Worm (Caenorhabditis elegans) whole organism, young adult: ENCODE data around the gene ect-2.

Experiments used
- F23B12.7 ChIP-seq: sonication (generic microtip); optimal IDR thresholded peaks from 2 replicates; lab custom pipeline; 2017; ENCODE audit warnings: missing genetic modification characterization, mild to moderate bottlenecking, missing compliant biosample characterization, antibody characterized with exemption, moderate library complexity; ENCODE audit not compliant: insufficient read depth
- F33H1.4 ChIP-seq: fragments of 200-800 bp; sonication (Bioruptor generic); IDR thresholded peaks from 2 replicates; pipeline ENCODE4 v1.3.6; 2022; ENCODE audit warnings: missing genetic modification reagents, missing genetic modification characterization, missing compliant biosample characterization
- F37B4.10 ChIP-seq: fragments of 200-800 bp; sonication (Bioruptor generic); IDR thresholded peaks from 2 replicates; pipeline ENCODE4 v1.3.6; 2022; ENCODE audit warnings: missing genetic modification characterization, missing compliant biosample characterization
- F49E8.2 ChIP-seq: sonication (generic microtip); optimal IDR thresholded peaks from 3 replicates; lab custom pipeline; 2017; ENCODE audit warnings: missing genetic modification characterization, mild to moderate bottlenecking, missing compliant biosample characterization, antibody characterized with exemption, moderate library complexity; ENCODE audit not compliant: insufficient read depth
- F57C9.4 ChIP-seq: sonication (generic microtip); optimal IDR thresholded peaks from 2 replicates; lab custom pipeline; 2017; ENCODE audit warnings: mild to moderate bottlenecking, missing genetic modification characterization, missing compliant biosample characterization
- K11D2.4 ChIP-seq: fragments of 200-800 bp; sonication (Bioruptor generic); IDR thresholded peaks from 2 replicates; pipeline ENCODE4 v1.3.6; 2022; ENCODE audit warnings: missing genetic modification reagents, missing genetic modification characterization, missing compliant biosample characterization
- Y53G8AR.9 ChIP-seq: fragments of 200-800 bp; sonication (Bioruptor generic); conservative IDR thresholded peaks from 2 replicates; pipeline ENCODE4 v1.3.6; 2022; ENCODE audit warnings: missing genetic modification reagents, missing genetic modification characterization, missing compliant biosample characterization
- ZK185.1 ChIP-seq: sonication (generic microtip); optimal IDR thresholded peaks from 2 replicates; lab custom pipeline; 2016; ENCODE audit warnings: mild to moderate bottlenecking, missing genetic modification characterization, missing compliant biosample characterization; ENCODE audit not compliant: poor library complexity, severe bottlenecking
- aptf-2 ChIP-seq: fragments of 200-800 bp; sonication (Bioruptor generic); conservative IDR thresholded peaks from 2 replicates; pipeline ENCODE4 v1.3.6; 2022; ENCODE audit warnings: missing genetic modification reagents, missing genetic modification characterization, missing compliant biosample characterization
- aptf-3 ChIP-seq: fragments of 200-800 bp; sonication (Bioruptor generic); IDR thresholded peaks from 2 replicates; pipeline ENCODE4 v1.3.6; 2022; ENCODE audit warnings: missing genetic modification characterization, missing compliant biosample characterization
- attf-3 ChIP-seq: fragments of 200-800 bp; sonication (Bioruptor generic); conservative IDR thresholded peaks from 2 replicates; pipeline ENCODE4 v1.3.6; 2022; ENCODE audit warnings: missing genetic modification reagents, missing genetic modification characterization, missing compliant biosample characterization
- attf-5 ChIP-seq: fragments of 200-800 bp; sonication (Bioruptor generic); optimal IDR thresholded peaks from 2 replicates; lab custom pipeline; 2018; ENCODE audit warnings: mild to moderate bottlenecking, missing genetic modification characterization, missing compliant biosample characterization
- cebp-1 ChIP-seq, 2 experiments: fragments of 200-800 bp in 1 of 2; sonication (Bioruptor generic) in 1 of 2; sonication (generic microtip) in 1 of 2; IDR thresholded peaks in 1 of 2; optimal IDR thresholded peaks in 1 of 2; 2 replicates each; pipeline versions ENCODE4 v1.3.6 to Lab custom; 2017 to 2022; ENCODE audit warnings: missing compliant biosample characterization in 2 of 2, missing genetic modification characterization in 2 of 2, mild to moderate bottlenecking in 1 of 2, missing genetic modification reagents in 1 of 2, moderate library complexity in 1 of 2
- ceh-27 ChIP-seq: fragments of 200-800 bp; sonication (Bioruptor generic); optimal IDR thresholded peaks from 2 replicates; lab custom pipeline; 2018; ENCODE audit warnings: mild to moderate bottlenecking, missing genetic modification characterization, moderate library complexity, missing compliant biosample characterization
- ceh-79 ChIP-seq: sonication (generic microtip); optimal IDR thresholded peaks from 2 replicates; lab custom pipeline; 2017; ENCODE audit warnings: mild to moderate bottlenecking, missing genetic modification characterization, missing compliant biosample characterization
- dox-1 ChIP-seq: fragments of 200-800 bp; sonication (Bioruptor generic); IDR thresholded peaks from 2 replicates; pipeline ENCODE4 v1.3.6; 2022; ENCODE audit warnings: missing genetic modification reagents, missing genetic modification characterization, missing compliant biosample characterization
- dpl-1 ChIP-seq: fragments of 150-350 bp; optimal IDR thresholded peaks from 2 replicates; lab custom pipeline; 2014; ENCODE audit warnings: missing biosample characterization, missing genetic modification reagents, missing genetic modification characterization
- efl-1 ChIP-seq: fragments of 150-350 bp; optimal IDR thresholded peaks from 2 replicates; lab custom pipeline; 2014; ENCODE audit warnings: missing biosample characterization, missing genetic modification reagents, missing genetic modification characterization
- egl-18 ChIP-seq: fragments of 200-800 bp; sonication (Bioruptor generic); IDR thresholded peaks from 2 replicates; pipeline ENCODE4 v1.3.6; 2022; ENCODE audit warnings: missing genetic modification reagents, missing genetic modification characterization, missing compliant biosample characterization
- ekl-4 ChIP-seq: fragments of 200-800 bp; sonication (Bioruptor generic); IDR thresholded peaks from 2 replicates; pipeline ENCODE4 v1.3.6; 2022; ENCODE audit warnings: missing genetic modification reagents, missing genetic modification characterization, missing compliant biosample characterization
- him-1 ChIP-seq: sonication (generic microtip); optimal IDR thresholded peaks from 2 replicates; lab custom pipeline; 2016; ENCODE audit warnings: missing genotype, missing genetic modification reagents, missing genetic modification characterization, missing compliant biosample characterization
- lin-26 ChIP-seq: fragments of 200-800 bp; sonication (Bioruptor generic); IDR thresholded peaks from 2 replicates; pipeline ENCODE4 v1.3.6; 2022; ENCODE audit warnings: missing genetic modification reagents, missing genetic modification characterization, missing compliant biosample characterization
- lin-35 ChIP-seq, 3 experiments: fragments of 150-350 bp in 2 of 3; sonication (generic microtip) in 1 of 3; optimal IDR thresholded peaks; 2 replicates each; lab custom pipeline; 2014 to 2018; ENCODE audit warnings: missing biosample characterization in 3 of 3, missing genetic modification characterization in 3 of 3, missing genetic modification reagents in 3 of 3
- lin-54 ChIP-seq: fragments of 200-800 bp; sonication (Bioruptor generic); optimal IDR thresholded peaks from 2 replicates; lab custom pipeline; 2018; ENCODE audit warnings: mild to moderate bottlenecking, missing genetic modification characterization, missing compliant biosample characterization
- lsy-27 ChIP-seq: sonication (generic microtip); optimal IDR thresholded peaks from 2 replicates; lab custom pipeline; 2017; ENCODE audit warnings: missing genetic modification characterization, mild to moderate bottlenecking, missing compliant biosample characterization, antibody characterized with exemption, missing genotype, borderline replicate concordance; ENCODE audit not compliant: insufficient read depth
- madf-10 ChIP-seq: sonication (generic microtip); optimal IDR thresholded peaks from 2 replicates; lab custom pipeline; 2016; ENCODE audit warnings: mild to moderate bottlenecking, missing genetic modification characterization, missing compliant biosample characterization
- madf-3 ChIP-seq: fragments of 200-800 bp; sonication (Bioruptor generic); IDR thresholded peaks from 2 replicates; pipeline ENCODE4 v1.3.6; 2022; ENCODE audit warnings: missing genetic modification reagents, missing genetic modification characterization, missing compliant biosample characterization
- madf-6 ChIP-seq: fragments of 200-800 bp; sonication (Bioruptor generic); IDR thresholded peaks from 2 replicates; pipeline ENCODE4 v1.3.6; 2022; ENCODE audit warnings: missing genetic modification reagents, missing genetic modification characterization, missing compliant biosample characterization
- mcd-1 ChIP-seq: fragments of 200-800 bp; sonication (Bioruptor generic); IDR thresholded peaks from 2 replicates; pipeline ENCODE4 v1.3.6; 2022; ENCODE audit warnings: missing genetic modification reagents, missing genetic modification characterization, missing compliant biosample characterization
- mes-4 ChIP-seq: sonication (generic microtip); optimal IDR thresholded peaks from 2 replicates; lab custom pipeline; 2016; ENCODE audit warnings: missing genotype, missing genetic modification characterization, missing compliant biosample characterization
- nhr-179 ChIP-seq: sonication (generic microtip); optimal IDR thresholded peaks from 2 replicates; lab custom pipeline; 2016; ENCODE audit warnings: mild to moderate bottlenecking, missing genetic modification characterization, missing compliant biosample characterization
- nhr-27 ChIP-seq: fragments of 200-800 bp; sonication (Bioruptor generic); optimal IDR thresholded peaks from 2 replicates; lab custom pipeline; 2018; ENCODE audit warnings: mild to moderate bottlenecking, missing genetic modification characterization, moderate library complexity, missing compliant biosample characterization
- nhr-90 ChIP-seq: sonication (generic microtip); optimal IDR thresholded peaks from 2 replicates; lab custom pipeline; 2016; ENCODE audit warnings: missing genotype, mild to moderate bottlenecking, missing genetic modification characterization, missing compliant biosample characterization
- pha-4 ChIP-seq: fragments of 150-350 bp; sonication (generic microtip); optimal IDR thresholded peaks from 2 replicates; lab custom pipeline; 2014; ENCODE audit warnings: missing biosample characterization, missing genetic modification reagents, missing genetic modification characterization
- repo-1 ChIP-seq: sonication (generic microtip); optimal IDR thresholded peaks from 2 replicates; lab custom pipeline; 2017; ENCODE audit warnings: mild to moderate bottlenecking, missing genetic modification characterization, missing compliant biosample characterization
- rpc-1 ChIP-seq, 2 experiments: fragments of 150-350 bp in 1 of 2; sonication (generic microtip) in 1 of 2; optimal IDR thresholded peaks; 2 replicates each; lab custom pipeline; 2014 to 2018; ENCODE audit warnings: missing biosample characterization in 1 of 2, missing genetic modification characterization in 1 of 2, missing genetic modification reagents in 1 of 2, missing genotype in 1 of 2
- sdz-38 ChIP-seq: sonication (generic microtip); optimal IDR thresholded peaks from 2 replicates; lab custom pipeline; 2016; ENCODE audit warnings: missing genotype, missing genetic modification characterization, missing compliant biosample characterization
- snpc-1.1 ChIP-seq: sonication (generic microtip); optimal IDR thresholded peaks from 2 replicates; lab custom pipeline; 2017; ENCODE audit warnings: missing genetic modification characterization, mild to moderate bottlenecking, missing compliant biosample characterization, antibody characterized with exemption, moderate library complexity, missing genotype, missing genetic modification reagents; ENCODE audit not compliant: insufficient read depth
- sptf-2 ChIP-seq: fragments of 200-800 bp; sonication (Bioruptor generic); optimal IDR thresholded peaks from 2 replicates; lab custom pipeline; 2018; ENCODE audit warnings: mild to moderate bottlenecking, missing genetic modification characterization, missing compliant biosample characterization
- tbp1 ChIP-seq: fragments of 200-800 bp; sonication (Bioruptor generic); optimal IDR thresholded peaks from 2 replicates; lab custom pipeline; 2018; ENCODE audit warnings: mild to moderate bottlenecking, missing genetic modification characterization, missing compliant biosample characterization
- ztf-22 ChIP-seq: fragments of 200-800 bp; sonication (Bioruptor generic); optimal IDR thresholded peaks from 2 replicates; lab custom pipeline; 2018; ENCODE audit warnings: mild to moderate bottlenecking, missing genetic modification characterization, moderate library complexity, missing compliant biosample characterization
- ztf-26 ChIP-seq: sonication (generic microtip); optimal IDR thresholded peaks from 2 replicates; lab custom pipeline; 2017; ENCODE audit warnings: missing genetic modification characterization, missing compliant biosample characterization
- ztf-3 ChIP-seq: fragments of 200-800 bp; sonication (Bioruptor generic); optimal IDR thresholded peaks from 2 replicates; lab custom pipeline; 2018; ENCODE audit warnings: mild to moderate bottlenecking, missing genetic modification characterization, missing compliant biosample characterization

Gene ect-2

ce11 chrII:10787240-10787639 is 3.5 kb upstream of the ect-2 start, which contains the start of gene tag-209:
Gene tag-209, plus strand, starts transcription at chrII:10787312.
- TF ChIP-seq attf-5 (GFP tag; lab: Kevin White, UChicago) (no peak), lsy-27 (tag; lab: Kevin White, UChicago) (no peak), ceh-79 (tag; lab: Kevin White, UChicago) (no peak), ekl-4 (GFP tag; lab: Robert Waterston, UW) (peak; percentile 39; the same call in 1 of the 2 replicates), him-1 (tag; lab: Kevin White, UChicago) (peak; percentile 72), nhr-90 (tag; lab: Kevin White, UChicago) (no peak), lin-26 (GFP tag; lab: Robert Waterston, UW) (no peak), sdz-38 (tag; lab: Kevin White, UChicago) (no peak), attf-3 (no peak)

DNA sequence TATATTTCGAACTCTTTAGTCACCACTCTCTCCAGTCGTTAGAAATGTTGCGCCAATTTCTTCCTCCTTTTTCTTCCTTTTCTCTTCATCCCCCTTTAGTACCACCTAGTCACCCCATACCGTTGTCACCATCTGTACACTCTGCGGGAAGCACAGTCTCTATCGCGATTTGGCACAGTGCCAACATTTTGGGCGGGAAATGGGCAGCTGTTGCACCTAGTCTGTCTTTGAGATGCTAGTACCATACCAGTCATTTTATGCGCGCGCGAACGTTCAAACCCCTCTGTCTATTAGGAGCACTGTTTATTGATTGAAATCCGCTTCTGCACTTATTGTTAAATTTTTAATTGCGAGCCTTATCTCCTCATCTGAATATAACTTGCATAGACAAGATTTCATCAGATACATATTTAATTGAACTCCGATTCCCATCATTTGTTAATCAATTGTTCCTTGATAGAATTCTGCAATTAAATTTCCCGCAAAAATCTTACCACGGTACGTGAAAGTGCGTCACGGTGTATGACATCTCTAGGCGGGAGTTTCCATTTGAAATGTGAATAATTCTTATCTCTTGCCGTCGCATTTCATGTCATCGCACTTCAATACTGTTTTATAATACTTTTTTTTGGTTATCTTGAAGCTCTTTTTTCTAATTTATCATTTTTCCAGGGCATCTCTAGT is 1.2 kb upstream of the ect-2 start, which contains the start of gene cdl-1:
Gene cdl-1 (plus strand): TSS at position 673 of the 684 bp plus-strand sequence.
- TF ChIP-seq mes-4 (no peak), efl-1 (peak; percentile 78), lin-54 (GFP tag; lab: Kevin White, UChicago) (peak; percentile 85), F23B12.7 (tag; lab: Kevin White, UChicago) (peak; percentile 3), attf-5 (GFP tag; lab: Kevin White, UChicago) (peak; percentile 67), madf-3 (GFP tag; lab: Robert Waterston, UW) (peak; percentile 63; the same call in 1 of the 2 replicates), ztf-22 (no peak), dpl-1 (GFP tag; lab: Kevin White, UChicago) (peak; percentile 79), repo-1 (tag; lab: Kevin White, UChicago) (no peak), sptf-2 (GFP tag; lab: Kevin White, UChicago) (no peak), lin-35 (GFP tag; optimal IDR thresholded peaks at IDR 0.05; lab: Kevin White, UChicago) (peak in 1 of 3 experiments; percentile 84), snpc-1.1 (no peak), aptf-2 (no peak), mcd-1 (GFP tag; lab: Robert Waterston, UW) (peak; percentile 15; the same call in 1 of the 2 replicates), madf-6 (peak; percentile 54; the same call in 1 of the 2 replicates), nhr-27 (no peak), cebp-1 (GFP tag; IDR thresholded peaks at IDR 0.05; lab: Robert Waterston, UW) (no peak), cebp-1 (tag; optimal IDR thresholded peaks at IDR 0.05; lab: Kevin White, UChicago) (peak; percentile 46), F37B4.10 (GFP tag; lab: Robert Waterston, UW) (no peak), ZK185.1 (tag; lab: Kevin White, UChicago) (peak; percentile 44), dox-1 (GFP tag; lab: Robert Waterston, UW) (0 out of 2 replicates have a peak, but pooled peaks have one; percentile 15), ceh-27 (GFP tag; lab: Kevin White, UChicago) (peak; percentile 37), pha-4 (peak; percentile 52)

- TF ChIP-seq aptf-3 (GFP tag; lab: Robert Waterston, UW) (no peak), attf-3 (no peak), madf-10 (tag; lab: Kevin White, UChicago) (no peak), tbp1 (GFP tag; lab: Kevin White, UChicago) (no peak), K11D2.4 (GFP tag; lab: Robert Waterston, UW) (no peak), F49E8.2 (tag; lab: Kevin White, UChicago) (no peak), egl-18 (GFP tag; lab: Robert Waterston, UW) (no peak), F33H1.4 (GFP tag; lab: Robert Waterston, UW) (no peak), F57C9.4 (tag; lab: Kevin White, UChicago) (no peak), nhr-179 (tag; lab: Kevin White, UChicago) (no peak), Y53G8AR.9 (GFP tag; lab: Robert Waterston, UW) (no peak), ztf-26 (tag; lab: Kevin White, UChicago) (no peak), lin-54 (GFP tag; lab: Kevin White, UChicago) (no peak), rpc-1 (optimal IDR thresholded peaks at IDR 0.05; lab: Kevin White, UChicago) (no peak), rpc-1 (tag; optimal IDR thresholded peaks at IDR 0.05; lab: Kevin White, UChicago) (no peak), ztf-3 (GFP tag; lab: Kevin White, UChicago) (no peak), cebp-1 (GFP tag; IDR thresholded peaks at IDR 0.05; lab: Robert Waterston, UW) (no peak), cebp-1 (tag; optimal IDR thresholded peaks at IDR 0.05; lab: Kevin White, UChicago) (no peak), nhr-27 (no peak), nhr-90 (tag; lab: Kevin White, UChicago) (no peak)
Observed at ce11 chrII:10784248-10784647, 486 bp upstream of the ect-2 start.
